Worm (Caenorhabditis elegans): ENCODE results near the gene ift-43.

The ift-43 gene

DNA sequence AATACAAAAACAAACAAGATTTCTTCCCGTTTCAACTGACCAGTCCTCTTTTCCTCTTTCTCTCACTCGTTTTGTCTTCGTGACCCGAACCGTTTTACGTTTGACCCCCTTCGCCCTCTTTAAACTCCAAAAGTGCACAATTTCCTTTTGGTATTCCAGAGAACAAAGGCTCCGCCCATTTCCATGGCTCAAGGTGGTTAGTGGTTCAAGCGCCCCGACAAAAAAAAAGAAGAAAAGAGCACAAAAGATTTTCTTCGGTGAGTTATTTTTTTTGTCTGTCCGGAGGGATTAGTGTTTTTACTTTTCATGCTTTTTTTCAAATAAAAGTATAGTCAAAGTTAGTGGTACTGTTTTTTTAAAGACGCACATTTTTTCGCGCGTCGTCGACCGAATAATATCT, 46.9 kb upstream of the ift-43 start, which contains the start of gene osta-2:
Gene osta-2 (plus strand): TSS at position 160 of the 400 bp plus-strand sequence.
- TF ChIP-seq somi-1 (GFP tag; optimal IDR thresholded peaks at IDR 0.05) (no peak), mes-4 (tag; optimal IDR thresholded peaks at IDR 0.05) (no peak), nfyb-1 (GFP tag; IDR thresholded peaks at IDR 0.05) (0 out of 2 replicates have a peak, but pooled peaks have one; percentile 34), hlh-12 (tag; optimal IDR thresholded peaks at IDR 0.05) (no peak)

ce11 chrII:5704479-5704878, 43.9 kb upstream of the ift-43 start:
- TF ChIP-seq die-1 (tag; optimal IDR thresholded peaks at IDR 0.05), result no peak
- TF ChIP-seq F49E8.2 (tag; optimal IDR thresholded peaks at IDR 0.05; ENCODE audit: insufficient read depth), result no peak
- no peak for TF ChIP-seq bed-2 (GFP tag; IDR thresholded peaks at IDR 0.05)
- no peak for TF ChIP-seq F55B11.4 (tag; optimal IDR thresholded peaks at IDR 0.05; ENCODE audit: borderline replicate concordance, insufficient read depth)
- no peak for TF ChIP-seq B0336.3 (GFP tag; IDR thresholded peaks at IDR 0.05)
- no peak for TF ChIP-seq cebp-2 (GFP tag; IDR thresholded peaks at IDR 0.05)
- TF ChIP-seq ztf-18 (tag; optimal IDR thresholded peaks at IDR 0.05), result no peak
- no peak for TF ChIP-seq B0019.2 (GFP tag; conservative IDR thresholded peaks at IDR 0.05)

DNA sequence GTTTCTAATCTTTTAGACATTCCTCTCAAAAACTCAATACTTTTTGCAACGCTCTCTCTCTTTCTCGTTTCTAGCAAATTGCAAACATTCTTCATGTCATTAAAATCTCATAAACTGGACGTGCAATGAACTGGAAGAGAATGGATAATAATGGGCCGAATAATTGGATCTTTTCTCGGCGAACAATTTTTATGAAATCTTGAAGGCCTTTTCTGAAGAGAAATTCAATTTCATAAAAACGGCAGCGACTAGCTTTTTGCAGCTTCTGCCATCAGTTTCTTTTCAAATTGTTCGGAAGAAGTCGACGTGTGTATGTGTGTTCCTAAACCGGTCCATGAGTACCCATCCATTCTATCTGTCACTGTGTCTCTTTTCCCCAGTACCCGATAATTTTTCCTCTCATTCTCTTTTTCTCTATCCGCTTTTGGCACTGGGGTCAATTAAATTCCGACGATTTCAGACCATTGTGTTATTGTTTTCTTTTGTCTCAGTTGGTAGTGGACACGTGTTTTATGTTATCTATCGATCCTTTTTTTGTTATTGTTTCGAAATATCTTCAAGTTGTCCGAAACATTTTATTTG, 42.1 kb upstream of the ift-43 start:
- TF ChIP-seq cebp-1 (GFP tag; IDR thresholded peaks at IDR 0.05), result no peak
- TF ChIP-seq cebp-1 (tag; optimal IDR thresholded peaks at IDR 0.05), result peak; percentile 28
- TF ChIP-seq ceh-79 (tag; optimal IDR thresholded peaks at IDR 0.05), result no peak
- TF ChIP-seq nfya-2 (GFP tag; IDR thresholded peaks at IDR 0.05), result no peak

ce11 chrII:5701485-5701884, 40.9 kb upstream of the ift-43 start:
- TF ChIP-seq madf-6 (GFP tag; IDR thresholded peaks at IDR 0.05), result peak; percentile 63
- peak; percentile 60; the same call in 1 of the 2 replicates for TF ChIP-seq B0336.3 (GFP tag; IDR thresholded peaks at IDR 0.05)
- TF ChIP-seq B0019.2 (GFP tag; conservative IDR thresholded peaks at IDR 0.05), result no peak
- TF ChIP-seq nhr-120 (GFP tag; IDR thresholded peaks at IDR 0.05), result no peak
- TF ChIP-seq unc-130 (GFP tag; optimal IDR thresholded peaks at IDR 0.05), result no peak
- TF ChIP-seq attf-5 (GFP tag; optimal IDR thresholded peaks at IDR 0.05), result no peak
- no peak for TF ChIP-seq tbx-9 (tag; optimal IDR thresholded peaks at IDR 0.05; ENCODE audit: borderline replicate concordance)
- no peak for TF ChIP-seq K12H6.12 (tag; optimal IDR thresholded peaks at IDR 0.05)
- no peak for TF ChIP-seq lir-1 (GFP tag; conservative IDR thresholded peaks at IDR 0.05)
- peak; percentile 81 for TF ChIP-seq D2030.7 (GFP tag; IDR thresholded peaks at IDR 0.05)
- no peak for TF ChIP-seq ceh-91 (GFP tag; IDR thresholded peaks at IDR 0.05)
- no peak for TF ChIP-seq mel-28 (tag; optimal IDR thresholded peaks at IDR 0.05; ENCODE audit: borderline replicate concordance)
- no peak for TF ChIP-seq cebp-1 (GFP tag; IDR thresholded peaks at IDR 0.05)
- TF ChIP-seq cebp-1 (tag; optimal IDR thresholded peaks at IDR 0.05), result peak; percentile 50
- TF ChIP-seq ztf-3 (GFP tag; optimal IDR thresholded peaks at IDR 0.05), result no peak
- peak; percentile 49 for TF ChIP-seq lin-40 (tag; optimal IDR thresholded peaks at IDR 0.05)
- no peak for TF ChIP-seq lag-1 (GFP tag; IDR thresholded peaks at IDR 0.05)
- TF ChIP-seq ztf-28 (GFP tag; IDR thresholded peaks at IDR 0.05), result no peak
- TF ChIP-seq ztf-26 (tag; optimal IDR thresholded peaks at IDR 0.05), result no peak
- TF ChIP-seq let-526 (GFP tag; IDR thresholded peaks at IDR 0.05), result no peak
- TF ChIP-seq Y53G8AR.9 (GFP tag; conservative IDR thresholded peaks at IDR 0.05), result peak; percentile 72; the same call in 1 of the 2 replicates
- TF ChIP-seq F57C9.4 (tag; optimal IDR thresholded peaks at IDR 0.05), result no peak
- TF ChIP-seq ceh-58 (GFP tag; IDR thresholded peaks at IDR 0.05), result no peak
- peak; percentile 23 for TF ChIP-seq chd-7 (tag; optimal IDR thresholded peaks at IDR 0.05)
- TF ChIP-seq dpl-1 (GFP tag; optimal IDR thresholded peaks at IDR 0.05), result no peak
- TF ChIP-seq nfya-2 (GFP tag; IDR thresholded peaks at IDR 0.05), result no peak
- TF ChIP-seq somi-1 (GFP tag; optimal IDR thresholded peaks at IDR 0.05), result no peak
- no peak for TF ChIP-seq unc-62 (GFP tag; optimal IDR thresholded peaks at IDR 0.05)
- TF ChIP-seq madf-3 (GFP tag; IDR thresholded peaks at IDR 0.05), result 0 out of 2 replicates have a peak, but pooled peaks have one; percentile 13
- no peak for TF ChIP-seq die-1 (tag; optimal IDR thresholded peaks at IDR 0.05)
- TF ChIP-seq ceh-100 (GFP tag; IDR thresholded peaks at IDR 0.05), result no peak
- peak; percentile 48; the same call in 1 of the 2 replicates for TF ChIP-seq rcor-1 (GFP tag; IDR thresholded peaks at IDR 0.05)
- TF ChIP-seq hmg-20 (GFP tag; IDR thresholded peaks at IDR 0.05), result peak; percentile 66
- TF ChIP-seq K11D2.4 (GFP tag; IDR thresholded peaks at IDR 0.05), result no peak

Data from whole organism, young adult.